Fruit fly (Drosophila melanogaster) ovary, adult (tissue): ENCODE measurements around the gene Hayan.
A peak's percentile ranks its signal among the peaks of the same experiment; 100 is the strongest.

Source experiments
- CG17801 ChIP-seq: fragments of 200-800 bp; optimal IDR thresholded peaks from 2 replicates; lab custom pipeline; 2019; ENCODE audit warnings: missing biosample characterization, mild to moderate bottlenecking, missing genetic modification characterization, moderate library complexity; ENCODE audit not compliant: partially characterized antibody

The Hayan gene

DNA sequence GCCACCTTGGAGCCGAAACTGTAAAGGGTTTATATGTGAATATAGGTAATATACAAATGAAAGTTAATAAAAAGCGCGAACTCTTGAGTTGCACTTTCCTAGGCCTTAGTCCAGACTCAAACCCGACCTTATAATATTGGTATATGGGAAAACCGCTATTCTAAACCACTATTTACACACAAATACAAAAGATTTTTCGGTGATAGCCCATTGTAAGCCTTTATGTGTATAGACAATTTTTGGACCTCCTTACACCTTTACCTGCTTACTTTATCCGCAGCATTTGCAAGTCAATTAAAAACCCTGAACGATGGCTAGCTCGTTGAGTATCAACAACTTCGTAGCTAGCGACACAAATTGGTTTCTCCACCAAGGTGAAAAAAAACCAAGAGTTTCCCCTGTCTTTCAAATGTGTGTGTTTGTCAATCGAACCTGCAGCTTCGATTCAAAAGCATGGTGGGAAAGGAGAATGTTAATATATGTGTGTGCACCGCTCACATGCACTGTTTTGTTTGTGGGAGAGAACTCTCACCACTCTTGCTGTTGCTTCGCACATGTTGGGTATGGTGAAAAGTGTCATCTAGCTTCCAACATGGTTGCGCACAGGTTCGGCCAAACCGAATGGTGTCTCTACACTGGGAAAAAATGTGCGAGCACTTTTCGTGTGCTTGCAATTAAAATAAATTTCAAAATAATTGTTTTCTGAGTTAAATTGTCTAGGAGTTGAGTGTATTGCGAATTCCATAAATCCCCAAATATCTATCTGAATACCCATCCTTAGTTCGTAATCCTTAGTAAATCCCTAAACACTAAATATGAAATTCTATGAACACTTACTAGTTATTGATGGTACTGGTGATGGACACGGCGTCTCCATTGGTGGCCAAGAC, 23.3 kb upstream of the Hayan start:
- peak; percentile 19 for TF ChIP-seq CG17801 (GFP tag; lab: Kevin White, UChicago)

DNA sequence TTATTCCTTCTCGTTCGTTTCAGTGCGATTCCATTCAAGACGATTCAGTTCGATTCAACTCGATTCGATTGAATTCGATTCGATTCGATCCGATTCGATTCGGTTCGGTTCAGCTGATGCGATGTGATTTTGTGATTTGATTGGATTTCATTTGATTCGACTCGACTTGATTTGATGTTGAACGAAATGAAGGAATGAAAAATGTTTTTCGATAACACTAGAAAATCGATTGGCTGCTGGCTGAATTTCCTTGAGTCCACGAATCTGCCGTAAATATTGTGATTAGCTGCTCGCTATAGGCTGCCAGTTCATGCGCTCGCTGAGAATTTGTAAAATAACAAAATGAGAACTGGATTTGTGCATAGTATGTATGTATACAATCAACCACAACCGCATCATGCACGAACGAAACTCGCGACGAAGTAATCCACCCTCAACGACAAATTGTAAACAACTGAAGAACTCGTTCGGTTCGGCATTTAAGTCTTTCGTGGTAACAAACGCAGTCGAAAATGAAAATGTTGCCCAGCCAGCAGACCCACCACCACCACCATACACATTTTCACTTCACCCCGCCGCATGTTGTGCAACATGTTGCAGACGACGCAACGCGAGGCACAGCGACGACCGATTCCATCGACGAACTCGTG, 21.5 kb upstream of the Hayan start, which contains the start of gene Wnt5:
TSS of gene Wnt5 (minus strand) at position 458 of the 650 bp plus-strand sequence.
- TF ChIP-seq CG17801 (GFP tag; lab: Kevin White, UChicago): peak; percentile 19

DNA sequence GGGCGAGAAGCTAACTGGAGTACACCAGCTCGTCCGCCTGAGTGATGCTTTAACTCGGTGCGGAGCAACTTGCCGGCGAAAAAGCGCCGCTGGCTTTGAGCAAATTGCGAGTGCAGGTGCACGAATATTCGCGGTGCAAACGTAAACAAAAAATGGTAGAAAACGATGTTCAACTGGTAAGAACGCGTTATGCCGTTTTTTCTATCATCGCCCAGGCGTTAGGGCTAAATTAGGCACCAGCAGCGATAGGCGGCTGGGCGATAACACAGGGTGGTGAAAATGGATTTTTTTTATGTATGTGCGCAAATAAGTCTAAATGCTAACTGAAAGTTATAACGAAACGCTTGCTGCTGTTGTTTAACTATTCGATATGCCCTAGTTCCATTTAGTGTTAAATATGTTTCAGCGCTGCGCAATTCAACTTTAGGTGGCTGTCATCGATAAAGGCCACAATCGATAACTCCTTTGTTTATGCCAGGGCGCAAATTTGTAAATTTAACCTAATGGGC, 16.2 kb upstream of the Hayan start, which contains the start of the genes Pgant7 and Xrcc2:
TSS of gene Pgant7 (minus strand) at position 308 of the 509 bp plus-strand sequence.
TSS of gene Xrcc2 (plus strand) at position 449 of the 509 bp plus-strand sequence.
- peak; percentile 9 for TF ChIP-seq CG17801 (GFP tag; lab: Kevin White, UChicago)

DNA sequence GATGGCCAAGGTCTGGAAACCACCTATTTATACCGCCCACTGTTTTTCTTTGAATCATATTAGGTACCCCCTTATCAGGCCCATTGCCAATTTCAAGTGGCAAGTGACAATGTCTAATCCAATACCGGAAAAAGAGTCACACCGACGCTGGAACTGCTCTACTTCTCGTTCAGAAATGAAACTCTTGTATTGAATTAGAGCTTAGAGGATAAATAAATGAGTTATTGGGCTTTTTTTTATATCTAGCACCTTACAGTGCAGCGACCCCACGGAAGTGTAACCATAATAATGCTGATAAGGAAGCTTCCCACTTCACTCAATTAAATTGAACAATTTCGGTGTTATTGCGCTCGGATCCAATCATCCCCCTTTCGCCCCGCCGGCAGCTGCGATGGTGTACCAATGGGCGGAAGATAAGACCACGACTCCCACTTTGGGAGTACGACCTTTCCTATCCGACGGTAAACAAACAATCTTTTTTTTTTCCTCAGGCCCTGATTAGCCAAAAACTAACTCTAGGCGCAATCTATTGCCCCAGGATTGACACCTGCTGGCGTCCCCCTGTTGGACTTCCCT, 10.7 kb upstream of the Hayan start, which contains the start of gene CG15043:
TSS of gene CG15043 (minus strand) at position 4 of the 576 bp plus-strand sequence.
- TF ChIP-seq CG17801 (GFP tag; lab: Kevin White, UChicago): no peak

DNA sequence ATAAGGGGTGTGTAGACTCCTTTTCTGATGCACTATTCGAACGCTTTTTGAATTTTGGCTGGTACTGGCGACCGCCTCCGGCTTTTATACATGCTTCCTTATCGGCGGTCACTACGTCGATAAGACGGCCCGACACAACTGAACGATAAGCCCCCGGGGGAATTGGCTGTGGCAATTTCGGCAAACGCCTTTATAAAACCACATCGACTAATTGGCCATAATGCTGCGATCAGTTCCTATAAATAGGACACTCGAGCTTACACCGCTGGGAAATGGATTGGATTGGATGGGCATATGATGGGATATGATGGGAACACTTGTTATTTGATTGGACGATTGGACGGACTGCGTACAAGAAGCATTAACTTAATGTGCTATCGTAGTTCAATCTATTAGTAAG, 8.4 kb upstream of the Hayan start, which contains the start of gene CG15044:
TSS of gene CG15044 (minus strand) at position 66 of the 400 bp plus-strand sequence.
- no peak for TF ChIP-seq CG17801 (GFP tag; lab: Kevin White, UChicago)

DNA sequence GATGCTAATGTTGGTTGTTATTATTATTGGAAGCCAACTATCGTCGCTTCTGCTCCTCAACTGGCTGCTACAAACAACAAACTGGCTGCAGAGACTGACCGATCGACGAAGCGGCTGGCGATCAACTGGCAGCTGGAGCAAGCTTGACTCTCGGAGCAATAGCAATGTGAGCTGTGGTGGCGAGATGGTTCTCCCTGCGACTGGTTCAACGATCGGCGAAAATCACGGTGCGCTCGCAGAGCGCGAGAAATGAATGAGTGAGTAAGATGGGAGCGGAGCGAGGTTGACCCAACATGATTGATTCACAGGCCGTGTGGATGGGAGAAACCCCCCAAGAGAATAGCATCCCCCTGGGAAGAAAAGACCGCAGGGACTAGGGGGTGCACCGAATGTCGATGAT, 5.9 kb upstream of the Hayan start, which contains the start of gene CG15046:
TSS of gene CG15046 (minus strand) at position 112 of the 400 bp plus-strand sequence.
- no peak for TF ChIP-seq CG17801 (GFP tag; lab: Kevin White, UChicago)

DNA sequence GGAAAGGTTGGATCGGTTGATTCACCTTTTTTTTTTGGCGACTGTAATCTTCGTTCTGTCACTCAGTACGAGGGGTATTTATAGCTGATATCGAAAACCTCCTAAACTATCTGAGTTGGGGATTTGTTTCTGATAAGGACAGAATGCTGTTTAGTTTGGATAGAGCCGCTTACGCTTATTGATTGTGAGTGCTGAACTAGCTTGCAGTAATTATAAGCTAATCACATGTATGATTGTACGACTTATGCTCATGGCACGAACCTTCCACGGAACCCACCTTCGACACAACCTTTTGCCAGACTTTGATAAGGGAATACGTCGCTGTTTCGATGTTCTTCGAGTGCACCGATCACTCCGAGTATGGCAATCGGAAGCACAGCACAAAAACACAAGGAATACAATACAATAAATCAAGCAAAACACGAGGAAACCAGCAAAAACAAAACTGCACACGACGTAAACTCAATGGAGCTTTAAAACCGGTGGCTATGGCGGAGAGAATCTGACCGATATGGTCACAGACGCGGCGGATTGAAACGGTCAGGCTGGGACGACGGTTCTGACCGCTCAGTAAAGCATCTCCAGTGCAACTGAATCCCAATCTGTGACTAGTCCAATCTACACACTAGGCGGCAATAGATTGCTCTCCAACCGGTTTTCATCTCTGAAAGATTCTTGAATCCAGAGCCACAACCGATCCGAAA, 2.9 kb upstream of the Hayan start, which contains the start of gene psh:
TSS of gene psh (minus strand) at position 566 of the 704 bp plus-strand sequence.
- no peak for TF ChIP-seq CG17801 (GFP tag; lab: Kevin White, UChicago)

DNA sequence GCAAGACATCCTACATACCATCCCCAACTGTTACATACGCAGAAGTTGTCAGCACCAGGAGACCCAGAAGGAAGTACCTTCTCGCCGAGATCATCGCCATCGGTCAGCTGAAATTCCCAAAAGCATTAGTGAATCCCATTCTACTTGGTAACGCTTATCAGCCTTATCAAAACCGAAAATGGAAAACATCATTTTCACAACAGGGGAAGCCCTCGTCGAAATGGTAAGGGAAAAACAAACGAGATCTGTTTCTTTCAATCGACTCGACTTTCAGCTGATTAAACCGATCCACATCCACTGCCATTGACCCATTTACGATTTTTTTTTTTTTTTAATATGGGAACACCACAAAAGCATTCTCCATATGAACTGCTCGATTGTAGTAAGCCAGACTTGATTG, 1.0 kb downstream of the Hayan start:
- no peak for TF ChIP-seq CG17801 (GFP tag; lab: Kevin White, UChicago)

DNA sequence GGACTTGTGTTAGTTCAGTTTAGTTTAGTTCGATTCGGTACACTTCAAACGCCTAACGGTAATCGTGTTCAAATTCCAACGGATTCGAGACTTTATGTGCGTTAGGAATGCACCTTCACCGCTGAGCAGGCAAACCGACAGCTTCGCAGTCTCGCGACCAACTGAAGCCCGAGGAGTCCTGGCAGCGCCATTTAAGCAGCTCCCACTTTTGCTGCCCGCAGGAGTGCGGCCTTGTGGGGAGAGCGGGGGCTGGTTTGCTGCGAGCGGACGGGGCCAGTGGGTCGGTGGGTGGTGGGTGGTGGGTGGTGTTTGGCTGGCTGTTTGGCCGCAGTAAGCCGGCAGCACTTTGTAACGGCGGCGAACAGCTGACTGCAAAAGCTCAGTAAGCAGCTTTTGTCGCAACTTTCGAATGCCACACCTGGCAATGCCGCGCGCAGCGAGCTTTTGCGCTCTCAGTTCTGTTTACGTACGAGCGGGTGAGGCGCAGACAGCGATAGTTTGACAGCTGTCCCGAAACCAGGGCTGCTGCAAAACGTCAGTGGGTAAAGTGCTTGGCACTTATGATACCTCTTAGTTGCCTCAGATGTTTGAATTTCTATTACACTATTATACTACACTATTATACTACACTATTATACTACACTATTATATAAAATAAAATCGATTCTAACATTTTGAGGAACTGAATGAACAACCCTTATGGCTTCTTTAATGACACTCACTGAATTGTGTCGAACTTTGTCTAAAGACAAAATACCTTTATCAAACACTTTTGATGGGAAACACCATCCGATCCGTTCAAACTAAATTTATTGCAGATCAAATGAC, 4.1 kb downstream of the Hayan start, which contains the start of gene CG32547:
TSS of gene CG32547 (minus strand) at position 181 of the 828 bp plus-strand sequence.
- TF ChIP-seq CG17801 (GFP tag; lab: Kevin White, UChicago): peak; percentile 74

DNA sequence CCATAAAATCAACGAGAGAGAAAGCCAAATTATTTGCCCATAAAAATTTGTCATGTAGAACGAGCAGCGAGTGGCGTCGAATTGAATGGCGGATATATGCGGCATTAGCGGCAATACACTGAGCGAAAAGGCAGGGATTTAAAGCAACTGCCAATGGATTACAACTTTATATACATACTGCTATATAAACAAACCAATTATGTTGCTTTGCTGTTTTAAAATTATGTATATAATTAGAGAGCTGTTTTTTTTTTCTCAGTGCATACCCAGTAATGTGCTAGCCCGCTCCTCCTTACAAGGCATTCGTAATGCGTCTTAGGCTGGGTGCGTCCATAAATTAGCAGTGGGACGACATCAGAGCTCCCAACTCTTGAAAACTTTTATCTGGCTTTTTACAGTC, 15.7 kb downstream of the Hayan start:
- no peak for TF ChIP-seq CG17801 (GFP tag; lab: Kevin White, UChicago)

DNA sequence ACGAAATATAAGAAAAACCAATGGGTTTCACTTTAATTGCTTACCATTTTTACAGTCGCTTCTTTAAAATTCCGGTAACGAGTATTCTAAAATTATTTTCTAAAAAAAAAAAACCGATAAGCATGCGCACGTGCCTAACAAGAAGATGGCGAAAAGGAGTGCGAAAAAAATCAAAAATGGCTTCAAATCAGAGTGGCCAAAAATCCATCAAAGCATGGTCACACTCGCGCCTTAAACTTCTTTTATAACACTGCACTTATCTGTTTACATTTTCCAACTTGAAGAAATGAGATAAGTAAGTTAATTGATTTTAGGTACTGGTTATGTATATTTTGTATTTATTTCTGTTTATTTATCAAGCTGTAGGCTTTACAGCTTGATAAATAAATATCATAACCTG, 23.3 kb downstream of the Hayan start, which contains the start of gene CG43843:
TSS of gene CG43843 (minus strand) at position 101 of the 400 bp plus-strand sequence.
- TF ChIP-seq CG17801 (GFP tag; lab: Kevin White, UChicago): no peak

DNA sequence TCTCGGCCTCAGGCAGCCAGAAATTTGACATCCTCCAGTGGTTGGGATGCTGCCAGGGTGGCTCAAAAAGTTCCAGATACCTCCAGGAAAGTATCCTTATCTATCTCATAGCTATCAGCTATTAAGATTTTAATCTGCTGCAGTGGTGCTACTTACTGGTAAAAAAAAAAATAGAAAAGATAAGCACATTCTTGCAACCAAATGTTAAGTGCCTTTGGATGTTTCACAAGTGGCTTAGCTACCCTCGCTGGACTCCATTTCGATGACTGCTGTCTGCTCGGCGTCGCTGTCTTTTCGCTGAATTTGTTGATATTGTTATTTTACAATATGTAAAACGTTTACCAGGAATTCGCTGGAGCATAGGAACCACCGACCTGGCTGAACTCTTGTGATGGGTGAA, 30.9 kb downstream of the Hayan start:
- no peak for TF ChIP-seq CG17801 (GFP tag; lab: Kevin White, UChicago)

DNA sequence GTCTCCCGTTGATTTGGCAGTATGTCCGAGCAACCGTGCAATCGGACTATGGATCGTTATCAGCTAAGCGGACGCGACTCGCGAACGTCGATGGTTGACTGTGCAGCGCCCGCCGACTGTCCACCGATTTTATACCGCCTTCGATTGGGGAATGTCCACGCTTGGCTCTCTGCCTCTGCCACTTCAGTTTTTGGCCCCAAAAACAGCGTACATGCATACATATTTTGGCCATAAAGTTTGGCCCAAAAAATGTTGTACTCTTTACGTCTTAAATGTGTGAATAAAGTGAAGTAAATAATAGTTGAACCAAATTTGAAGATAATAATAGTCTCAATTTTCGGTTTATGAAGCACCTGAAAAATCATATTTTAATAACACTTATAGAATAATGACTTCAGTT, 43.1 kb downstream of the Hayan start, which contains the start of gene CG32548:
TSS of gene CG32548 (minus strand) at position 101 of the 400 bp plus-strand sequence.
- TF ChIP-seq CG17801 (GFP tag; lab: Kevin White, UChicago): no peak
